Worm (Caenorhabditis elegans): Measurements from ENCODE around the gene ipp-5.

DNA sequence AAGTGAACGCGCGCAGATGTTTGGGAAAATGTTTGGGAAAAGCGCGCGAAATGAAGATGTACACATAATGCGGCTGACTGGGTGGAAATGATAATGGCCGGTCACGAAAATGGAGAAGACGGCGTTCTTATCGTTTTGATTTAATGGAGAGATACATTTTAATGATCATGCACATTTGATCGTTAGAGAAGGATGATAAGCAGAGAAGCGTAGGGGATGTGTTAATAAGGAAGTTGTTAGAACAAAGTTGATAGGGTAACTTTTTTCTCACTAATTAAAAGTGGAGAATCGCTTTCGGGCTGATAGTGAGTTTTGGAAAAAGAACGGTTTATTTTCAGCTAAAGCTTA lies 9.8 kb downstream of the ipp-5 start:
- TF ChIP-seq ceh-82 (tag; optimal IDR thresholded peaks at IDR 0.05) (no peak), lin-13 (GFP tag; optimal IDR thresholded peaks at IDR 0.05) (no peak), fos-1 (tag; optimal IDR thresholded peaks at IDR 0.05) (no peak)

Data from whole organism, L4 larva.